In the genomic region with DNA sequence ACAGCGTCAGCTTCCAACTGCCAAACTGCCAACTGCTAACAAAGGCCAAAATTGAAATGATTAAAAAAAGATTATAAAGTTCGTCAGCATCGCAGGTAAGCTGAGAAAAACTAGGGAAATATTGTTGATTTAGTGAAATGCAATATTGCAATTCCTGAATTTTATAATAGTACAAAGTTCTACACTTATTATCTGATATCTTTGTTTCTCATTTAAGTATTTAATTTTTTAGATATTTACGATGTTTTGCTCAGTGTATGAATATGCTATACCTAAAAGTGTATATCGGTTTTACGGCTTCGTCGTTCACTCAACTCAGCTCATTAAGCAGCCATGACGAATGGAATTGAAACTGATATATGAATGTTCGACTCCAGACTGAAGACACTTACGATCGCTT, we compare ENCODE assay signal across 4 fruit fly cellular contexts.
A peak's percentile ranks its signal among the peaks of the same experiment; 100 is the strongest.
TF ChIP-seq lines count a peak whose summit lies in the region.

No protein-coding gene starts in this region.

- no peak for TF ChIP-seq CTCF in whole organism, embryonic (GFP tag; optimal IDR thresholded peaks at IDR 0.05; lab: Kevin White, UChicago)

TF ChIP-seq in whole organism, embryonic, 481 proteins besides CTCF, POLR2A, EP300 and RAD21 (continues in another document):
- TF ChIP-seq Oli (tag; optimal IDR thresholded peaks at IDR 0.05; lab: Kevin White, UChicago) (peak; percentile 37), CG17361 (GFP tag; IDR thresholded peaks at IDR 0.05; lab: Robert Waterston, UW) (0 out of 3 replicates have a peak, but pooled peaks have one; percentile 22), bbx (GFP tag; IDR thresholded peaks at IDR 0.05; lab: Robert Waterston, UW; ENCODE audit: partially characterized antibody) (no peak), Sox102F (GFP tag; optimal IDR thresholded peaks at IDR 0.05; lab: Kevin White, UChicago) (peak; percentile 55), pum (GFP tag; optimal IDR thresholded peaks at IDR 0.05; lab: Kevin White, UChicago) (no peak), D19A (tag; optimal IDR thresholded peaks at IDR 0.05; lab: Kevin White, UChicago) (no peak), Blimp-1 (GFP tag; optimal IDR thresholded peaks at IDR 0.05; lab: Kevin White, UChicago) (peak; percentile 20), Ssrp (tag; optimal IDR thresholded peaks at IDR 0.05; lab: Kevin White, UChicago) (peak; percentile 8), CG15514 (GFP tag; optimal IDR thresholded peaks at IDR 0.05; lab: Kevin White, UChicago) (no peak), sens (GFP tag; lab: Kevin White, UChicago) (peak; percentile 52), salm (tag; optimal IDR thresholded peaks at IDR 0.05; lab: Kevin White, UChicago) (no peak), CG2202 (tag; optimal IDR thresholded peaks at IDR 0.05; lab: Kevin White, UChicago) (no peak), CG9876 (GFP tag; optimal IDR thresholded peaks at IDR 0.05; lab: Kevin White, UChicago) (no peak), Sox100B (GFP tag; optimal IDR thresholded peaks at IDR 0.05; lab: Kevin White, UChicago) (peak; percentile 9), Atf3 (GFP tag; optimal IDR thresholded peaks at IDR 0.05; lab: Kevin White, UChicago) (no peak), CG18262 (tag; optimal IDR thresholded peaks at IDR 0.05; lab: Kevin White, UChicago) (peak; percentile 22), CG1832 (GFP tag; optimal IDR thresholded peaks at IDR 0.05; lab: Kevin White, UChicago) (no peak), Xrp1 (GFP tag; IDR thresholded peaks at IDR 0.05; lab: Robert Waterston, UW) (peak; percentile 25; the same call in 1 of the 2 replicates), CG31388 (GFP tag; optimal IDR thresholded peaks at IDR 0.05; lab: Kevin White, UChicago) (no peak), dmrt99B (tag; optimal IDR thresholded peaks at IDR 0.05; lab: Kevin White, UChicago) (peak; percentile 60), CG7786 (GFP tag; optimal IDR thresholded peaks at IDR 0.05; lab: Kevin White, UChicago) (no peak), CG8765 (GFP tag; IDR thresholded peaks at IDR 0.05; lab: Robert Waterston, UW) (no peak)

TF ChIP-seq in whole organism, prepupa, 60 proteins besides CTCF, POLR2A, EP300 and RAD21 (continues in another document):
- TF ChIP-seq CG6808 (GFP tag; optimal IDR thresholded peaks at IDR 0.05; lab: Kevin White, UChicago) (no peak), CG34406 (GFP tag; optimal IDR thresholded peaks at IDR 0.05; lab: Kevin White, UChicago) (peak; percentile 37), CG32006 (GFP tag; optimal IDR thresholded peaks at IDR 0.05; lab: Kevin White, UChicago) (no peak), spab (GFP tag; optimal IDR thresholded peaks at IDR 0.05; lab: Kevin White, UChicago) (no peak), OdsH (GFP tag; optimal IDR thresholded peaks at IDR 0.05; lab: Kevin White, UChicago) (peak; percentile 16), CG3032 (tag; optimal IDR thresholded peaks at IDR 0.05; lab: Kevin White, UChicago) (peak; percentile 7), CG15336 (GFP tag; IDR thresholded peaks at IDR 0.05; lab: Robert Waterston, UW) (no peak), CG3919 (GFP tag; optimal IDR thresholded peaks at IDR 0.05; lab: Kevin White, UChicago) (peak; percentile 20), Eip93F (GFP tag; optimal IDR thresholded peaks at IDR 0.05; lab: Kevin White, UChicago) (no peak), CG10631 (GFP tag; optimal IDR thresholded peaks at IDR 0.05; lab: Kevin White, UChicago) (peak; percentile 16), topi (GFP tag; optimal IDR thresholded peaks at IDR 0.05; lab: Kevin White, UChicago) (peak; percentile 66), Ets21C (GFP tag; optimal IDR thresholded peaks at IDR 0.05; lab: Kevin White, UChicago) (peak; percentile 31), Smox (GFP tag; optimal IDR thresholded peaks at IDR 0.05; lab: Kevin White, UChicago) (peak; percentile 54), CG11902 (GFP tag; optimal IDR thresholded peaks at IDR 0.05; lab: Kevin White, UChicago) (no peak), Sox15 (GFP tag; optimal IDR thresholded peaks at IDR 0.05; lab: Kevin White, UChicago) (no peak), CG6276 (GFP tag; optimal IDR thresholded peaks at IDR 0.05; lab: Kevin White, UChicago) (no peak), acj6 (GFP tag; optimal IDR thresholded peaks at IDR 0.05; lab: Kevin White, UChicago) (peak; percentile 27), achi (GFP tag; optimal IDR thresholded peaks at IDR 0.05; lab: Kevin White, UChicago) (peak; percentile 4), CG9139 (GFP tag; optimal IDR thresholded peaks at IDR 0.05; lab: Kevin White, UChicago) (no peak), Hr38 (GFP tag; optimal IDR thresholded peaks at IDR 0.05; lab: Kevin White, UChicago) (no peak), esn (GFP tag; optimal IDR thresholded peaks at IDR 0.05; lab: Kevin White, UChicago) (peak; percentile 66), svp (GFP tag; lab: Kevin White, UChicago) (peak; percentile 84), CG8119 (GFP tag; IDR thresholded peaks at IDR 0.05; lab: Robert Waterston, UW) (no peak)

TF ChIP-seq in whole organism, pupa, 21 proteins besides CTCF, POLR2A, EP300 and RAD21:
- no peak for TF ChIP-seq Pif1A (GFP tag; optimal IDR thresholded peaks at IDR 0.05; lab: Kevin White, UChicago)
- peak; percentile 5 for TF ChIP-seq CG9948 (tag; optimal IDR thresholded peaks at IDR 0.05; lab: Kevin White, UChicago)
- TF ChIP-seq Snoo (tag; optimal IDR thresholded peaks at IDR 0.05; lab: Kevin White, UChicago), result peak; percentile 44
- no peak for TF ChIP-seq EcR (GFP tag; optimal IDR thresholded peaks at IDR 0.05; lab: Kevin White, UChicago)
- no peak for TF ChIP-seq CG32121 (GFP tag; IDR thresholded peaks at IDR 0.05; lab: Robert Waterston, UW)
- TF ChIP-seq D1 (tag; optimal IDR thresholded peaks at IDR 0.05; lab: Kevin White, UChicago), result no peak
- no peak for TF ChIP-seq CG12605 (GFP tag; IDR thresholded peaks at IDR 0.05; lab: Robert Waterston, UW)
- peak; percentile 22 for TF ChIP-seq CG17806 (tag; optimal IDR thresholded peaks at IDR 0.05; lab: Kevin White, UChicago)
- TF ChIP-seq CG8159 (tag; optimal IDR thresholded peaks at IDR 0.05; lab: Kevin White, UChicago), result peak; percentile 53
- TF ChIP-seq CG10348 (GFP tag; IDR thresholded peaks at IDR 0.05; lab: Robert Waterston, UW), result no peak
- TF ChIP-seq CG15710 (tag; optimal IDR thresholded peaks at IDR 0.05; lab: Kevin White, UChicago), result peak; percentile 43
- no peak for TF ChIP-seq Ets98B (GFP tag; IDR thresholded peaks at IDR 0.05; lab: Robert Waterston, UW)

TF ChIP-seq in whole organism, wandering third instar larva, 38 proteins besides CTCF, POLR2A, EP300 and RAD21 (continues in another document):
- no peak for TF ChIP-seq Hr78 (GFP tag; optimal IDR thresholded peaks at IDR 0.05; lab: Kevin White, UChicago)
- TF ChIP-seq CrebA (GFP tag; optimal IDR thresholded peaks at IDR 0.05; lab: Kevin White, UChicago; ENCODE audit: borderline replicate concordance), result no peak
- TF ChIP-seq Sp1 (GFP tag; optimal IDR thresholded peaks at IDR 0.05; lab: Kevin White, UChicago), result peak; percentile 67
- no peak for TF ChIP-seq lola (GFP tag; optimal IDR thresholded peaks at IDR 0.05; lab: Kevin White, UChicago)
- no peak for TF ChIP-seq sv (GFP tag; optimal IDR thresholded peaks at IDR 0.05; lab: Kevin White, UChicago)
- TF ChIP-seq Dif (GFP tag; optimal IDR thresholded peaks at IDR 0.05; lab: Kevin White, UChicago; ENCODE audit: partially characterized antibody), result no peak
- peak; percentile 53 for TF ChIP-seq OdsH (GFP tag; optimal IDR thresholded peaks at IDR 0.05; lab: Kevin White, UChicago)
- TF ChIP-seq CG32264 (GFP tag; optimal IDR thresholded peaks at IDR 0.05; lab: Kevin White, UChicago), result no peak
- TF ChIP-seq ey (GFP tag; optimal IDR thresholded peaks at IDR 0.05; lab: Kevin White, UChicago), result peak; percentile 56
- TF ChIP-seq Hr83 (GFP tag; optimal IDR thresholded peaks at IDR 0.05; lab: Kevin White, UChicago; ENCODE audit: poor library complexity, severe bottlenecking), result no peak
- TF ChIP-seq Vsx2 (GFP tag; optimal IDR thresholded peaks at IDR 0.05; lab: Kevin White, UChicago; ENCODE audit: partially characterized antibody), result no peak
- peak; percentile 51 for TF ChIP-seq h (GFP tag; optimal IDR thresholded peaks at IDR 0.05; lab: Kevin White, UChicago)
- TF ChIP-seq dmrt93B (GFP tag; optimal IDR thresholded peaks at IDR 0.05; lab: Kevin White, UChicago), result peak; percentile 5
- TF ChIP-seq psq (GFP tag; optimal IDR thresholded peaks at IDR 0.05; lab: Kevin White, UChicago), result peak; percentile 38
- peak; percentile 62 for TF ChIP-seq Hnf4 (GFP tag; optimal IDR thresholded peaks at IDR 0.05; lab: Kevin White, UChicago)
- peak; percentile 37 for TF ChIP-seq rgr (GFP tag; optimal IDR thresholded peaks at IDR 0.05; lab: Kevin White, UChicago)
- TF ChIP-seq GATAd (GFP tag; optimal IDR thresholded peaks at IDR 0.05; lab: Kevin White, UChicago), result no peak
- TF ChIP-seq tai (GFP tag; optimal IDR thresholded peaks at IDR 0.05; lab: Kevin White, UChicago), result peak; percentile 63
- TF ChIP-seq brk (GFP tag; optimal IDR thresholded peaks at IDR 0.05; lab: Kevin White, UChicago), result no peak
- no peak for TF ChIP-seq Abd-B (GFP tag; optimal IDR thresholded peaks at IDR 0.05; lab: Kevin White, UChicago)
- no peak for TF ChIP-seq jim (GFP tag; optimal IDR thresholded peaks at IDR 0.05; lab: Kevin White, UChicago)
- no peak for TF ChIP-seq usp (GFP tag; optimal IDR thresholded peaks at IDR 0.05; lab: Kevin White, UChicago)
- no peak for TF ChIP-seq woc (GFP tag; optimal IDR thresholded peaks at IDR 0.05; lab: Kevin White, UChicago)
- TF ChIP-seq dl (GFP tag; optimal IDR thresholded peaks at IDR 0.05; lab: Kevin White, UChicago; ENCODE audit: insufficient read depth in 1 of 2, partially characterized antibody in 2 of 2), result no peak
- peak; percentile 76 for TF ChIP-seq HLH106 (tag; optimal IDR thresholded peaks at IDR 0.05; lab: Kevin White, UChicago)
- peak in 1 of 2 experiments; percentile 38 for TF ChIP-seq foxo (GFP tag; optimal IDR thresholded peaks at IDR 0.05; lab: Kevin White, UChicago)
- peak; percentile 3 for TF ChIP-seq fru (GFP tag; optimal IDR thresholded peaks at IDR 0.05; lab: Kevin White, UChicago)
- TF ChIP-seq pan (optimal IDR thresholded peaks at IDR 0.05; lab: Kevin White, UChicago), result no peak
- no peak for TF ChIP-seq Rel (GFP tag; optimal IDR thresholded peaks at IDR 0.05; lab: Kevin White, UChicago)
- no peak for TF ChIP-seq Rel (tag; optimal IDR thresholded peaks at IDR 0.05; lab: Kevin White, UChicago)
- peak; percentile 36 for TF ChIP-seq CG9705 (GFP tag; optimal IDR thresholded peaks at IDR 0.05; lab: Kevin White, UChicago)
- no peak for TF ChIP-seq Dfd (GFP tag; optimal IDR thresholded peaks at IDR 0.05; lab: Kevin White, UChicago)
- TF ChIP-seq Mio (GFP tag; optimal IDR thresholded peaks at IDR 0.05; lab: Kevin White, UChicago), result no peak
- no peak for TF ChIP-seq Myc (optimal IDR thresholded peaks at IDR 0.05; lab: Kevin White, UChicago)
- TF ChIP-seq sage (GFP tag; optimal IDR thresholded peaks at IDR 0.05; lab: Kevin White, UChicago), result no peak
- TF ChIP-seq dsf (GFP tag; optimal IDR thresholded peaks at IDR 0.05; lab: Kevin White, UChicago; ENCODE audit: borderline replicate concordance), result no peak
- no peak for TF ChIP-seq Jra (GFP tag; optimal IDR thresholded peaks at IDR 0.05; lab: Kevin White, UChicago)
